Worm (Caenorhabditis elegans): ENCODE measurements around the gene srsx-19.

The srsx-19 gene

DNA sequence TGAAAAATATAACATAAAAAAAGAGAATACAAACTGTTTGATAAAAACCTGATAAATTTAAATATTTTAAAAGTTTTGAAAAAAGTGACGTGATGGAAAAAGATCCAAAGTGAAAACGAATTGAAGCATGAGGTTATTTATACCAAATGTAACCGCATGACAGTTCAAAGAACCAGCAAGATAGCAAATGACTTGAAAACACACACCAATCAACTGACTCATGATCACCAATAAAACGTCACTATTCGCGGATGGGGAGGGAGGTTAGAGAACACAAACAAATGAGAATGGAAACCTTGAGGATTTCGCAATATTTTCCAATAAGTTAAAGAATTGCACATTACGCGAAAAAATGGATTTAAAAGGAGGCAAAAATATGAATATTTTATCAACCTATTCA, 21.9 kb downstream of the srsx-19 start, which contains the start of gene C06B3.7:
Gene C06B3.7, plus strand, starts transcription at position 287 of the 400 bp plus-strand sequence.
- TF ChIP-seq lin-39 (tag; optimal IDR thresholded peaks at IDR 0.05) = peak; percentile 92
- TF ChIP-seq eor-1 (tag; optimal IDR thresholded peaks at IDR 0.05) = no peak
- TF ChIP-seq R02D3.7 (tag; optimal IDR thresholded peaks at IDR 0.05) = no peak
- no peak for TF ChIP-seq mml-1 (tag; optimal IDR thresholded peaks at IDR 0.05)
- no peak for TF ChIP-seq fos-1 (tag; optimal IDR thresholded peaks at IDR 0.05)
- TF ChIP-seq tbx-2 (tag; optimal IDR thresholded peaks at IDR 0.05) = no peak
- no peak for TF ChIP-seq nhr-12 (tag; optimal IDR thresholded peaks at IDR 0.05)
- peak; percentile 52 for TF ChIP-seq nhr-25 (tag; optimal IDR thresholded peaks at IDR 0.05)
- no peak for TF ChIP-seq ceh-16 (tag; optimal IDR thresholded peaks at IDR 0.05)
- no peak for TF ChIP-seq ama-1 (optimal IDR thresholded peaks at IDR 0.05)
- peak; percentile 94 for TF ChIP-seq pha-4 (tag; optimal IDR thresholded peaks at IDR 0.05)
- TF ChIP-seq lin-15B (tag; optimal IDR thresholded peaks at IDR 0.05) = peak; percentile 27
- no peak for TF ChIP-seq elt-1 (tag; optimal IDR thresholded peaks at IDR 0.05)
- TF ChIP-seq aly-2 (tag; optimal IDR thresholded peaks at IDR 0.05) = no peak
- TF ChIP-seq elt-2 (tag; optimal IDR thresholded peaks at IDR 0.05) = peak; percentile 92
- no peak for TF ChIP-seq zag-1 (tag; optimal IDR thresholded peaks at IDR 0.05)
- no peak for TF ChIP-seq sea-2 (GFP tag; optimal IDR thresholded peaks at IDR 0.05)
- TF ChIP-seq nhr-77 (tag; optimal IDR thresholded peaks at IDR 0.05) = no peak
- TF ChIP-seq ceh-28 (tag; optimal IDR thresholded peaks at IDR 0.05) = peak; percentile 58
- TF ChIP-seq egl-27 (tag; optimal IDR thresholded peaks at IDR 0.05) = no peak
- no peak for TF ChIP-seq hmg-11 (tag; optimal IDR thresholded peaks at IDR 0.05)
- TF ChIP-seq nhr-43 (tag; optimal IDR thresholded peaks at IDR 0.05; ENCODE audit: poor library complexity, severe bottlenecking) = peak; percentile 79
- TF ChIP-seq mdl-1 (tag; optimal IDR thresholded peaks at IDR 0.05) = peak; percentile 75
- TF ChIP-seq nhr-28 (tag; optimal IDR thresholded peaks at IDR 0.05) = no peak
- peak; percentile 27 for TF ChIP-seq nhr-11 (tag; optimal IDR thresholded peaks at IDR 0.05)
- TF ChIP-seq nhr-76 (tag; optimal IDR thresholded peaks at IDR 0.05) = no peak
- no peak for TF ChIP-seq daf-12 (tag; optimal IDR thresholded peaks at IDR 0.05)
- peak; percentile 86 for TF ChIP-seq nhr-23 (tag; optimal IDR thresholded peaks at IDR 0.05)
- peak; percentile 92 for TF ChIP-seq jun-1 (tag; optimal IDR thresholded peaks at IDR 0.05)
- TF ChIP-seq fkh-2 (tag; optimal IDR thresholded peaks at IDR 0.05) = no peak
- no peak for TF ChIP-seq nhr-67 (tag; optimal IDR thresholded peaks at IDR 0.05)
- TF ChIP-seq unc-39 (tag; optimal IDR thresholded peaks at IDR 0.05) = no peak
- TF ChIP-seq ceh-9 (tag; optimal IDR thresholded peaks at IDR 0.05) = no peak
- TF ChIP-seq pqm-1 (tag; optimal IDR thresholded peaks at IDR 0.05) = peak; percentile 95
- TF ChIP-seq fkh-10 (GFP tag; optimal IDR thresholded peaks at IDR 0.05) = no peak
- peak; percentile 99 for TF ChIP-seq egl-5 (tag; optimal IDR thresholded peaks at IDR 0.05)
- TF ChIP-seq lsy-12 (tag; optimal IDR thresholded peaks at IDR 0.05) = peak; percentile 16
- no peak for TF ChIP-seq ceh-82 (tag; optimal IDR thresholded peaks at IDR 0.05)
- TF ChIP-seq unc-62 (GFP tag; optimal IDR thresholded peaks at IDR 0.05) = no peak
- no peak for TF ChIP-seq snpc-4 (tag; optimal IDR thresholded peaks at IDR 0.05)
- TF ChIP-seq ZK546.5 (tag; optimal IDR thresholded peaks at IDR 0.05) = no peak
- no peak for TF ChIP-seq ztf-11 (tag; optimal IDR thresholded peaks at IDR 0.05)
- TF ChIP-seq skn-1 (tag; optimal IDR thresholded peaks at IDR 0.05) = peak; percentile 72
- peak; percentile 90 for TF ChIP-seq nfya-1 (tag; optimal IDR thresholded peaks at IDR 0.05; ENCODE audit: insufficient read depth)
- TF ChIP-seq nhr-237 (tag; optimal IDR thresholded peaks at IDR 0.05) = no peak
- no peak for TF ChIP-seq ztf-4 (tag; optimal IDR thresholded peaks at IDR 0.05)
- TF ChIP-seq elt-3 (tag; optimal IDR thresholded peaks at IDR 0.05) = peak in 1 of 3 experiments; percentile 23

DNA sequence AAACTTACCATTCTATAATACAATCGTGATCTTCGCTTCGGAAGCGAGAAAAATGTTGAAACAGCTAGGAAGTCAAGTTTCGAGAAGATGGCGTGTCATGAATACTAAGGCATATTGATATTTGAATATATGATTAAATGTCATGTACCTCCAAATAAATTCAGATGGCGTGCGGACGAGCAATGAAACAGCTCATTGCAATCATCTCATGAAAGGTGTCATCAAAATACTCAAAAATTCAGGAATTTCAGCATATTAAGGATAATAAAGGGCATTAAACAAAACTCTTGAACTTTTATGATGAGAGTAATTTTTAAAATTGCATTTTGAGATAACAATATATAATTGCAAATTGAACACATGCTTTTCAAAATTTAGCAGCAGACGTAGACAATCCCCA, 27.9 kb downstream of the srsx-19 start, which contains the start of gene gcy-32:
Gene gcy-32, minus strand, starts transcription at position 101 of the 400 bp plus-strand sequence.
- TF ChIP-seq ceh-82 (tag; optimal IDR thresholded peaks at IDR 0.05) (no peak), R02D3.7 (tag; optimal IDR thresholded peaks at IDR 0.05) (no peak), nhr-237 (tag; optimal IDR thresholded peaks at IDR 0.05) (no peak), snpc-4 (tag; optimal IDR thresholded peaks at IDR 0.05) (no peak), sea-2 (GFP tag; optimal IDR thresholded peaks at IDR 0.05) (no peak), nhr-77 (tag; optimal IDR thresholded peaks at IDR 0.05) (no peak)

Measured in whole organism, L3 larva.